Fruit fly (Drosophila melanogaster): ENCODE results near the gene CG15385.

DNA sequence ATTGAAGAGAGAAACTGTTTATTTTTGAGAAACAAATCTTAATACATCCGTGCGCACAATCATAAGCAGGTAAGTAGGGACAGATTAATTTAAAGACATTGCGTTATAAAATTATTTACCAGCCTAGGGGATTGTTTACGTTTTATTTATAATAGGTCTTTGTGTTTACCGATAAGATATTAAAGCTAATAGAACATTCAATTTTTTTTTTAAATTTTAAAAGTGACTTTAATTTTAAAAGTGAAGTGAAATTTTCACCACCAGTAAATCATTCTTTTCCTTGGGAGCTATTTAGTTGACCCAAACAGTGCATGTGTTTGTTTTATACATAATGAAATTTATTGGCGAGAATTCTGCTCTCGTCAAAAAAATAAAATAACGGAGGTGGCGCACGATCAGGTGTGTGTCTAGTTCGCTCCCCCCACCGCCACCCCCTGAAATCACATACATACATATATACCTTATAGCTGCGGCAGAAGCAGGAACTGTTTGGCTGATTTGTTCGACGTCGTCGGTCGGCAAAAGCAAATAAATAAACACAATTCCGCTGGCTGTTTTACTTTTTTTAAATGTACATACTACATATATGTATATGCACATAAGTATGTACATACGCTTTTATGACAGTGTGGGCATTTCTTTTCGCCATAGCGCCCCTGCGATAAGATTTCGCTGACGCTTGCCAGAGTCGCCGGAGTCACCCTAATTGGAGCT lies 36.3 kb downstream of the CG15385 start:
- TF ChIP-seq CG8478 (optimal IDR thresholded peaks at IDR 0.05) (no peak), CTCF (optimal IDR thresholded peaks at IDR 0.05) (no peak)

Data from S2 (cell line).